Worm (Caenorhabditis elegans): ENCODE results near the gene ocr-4.

- TF ChIP-seq lin-39 (tag; optimal IDR thresholded peaks at IDR 0.05), result no peak
- TF ChIP-seq zag-1 (tag; optimal IDR thresholded peaks at IDR 0.05), result no peak
- TF ChIP-seq lsy-2 (tag; optimal IDR thresholded peaks at IDR 0.05), result no peak
Observed at ce11 chrIV:7301481-7301880, 31.1 kb downstream of the ocr-4 start.
